Fruit fly (Drosophila melanogaster) whole organism, embryonic: ENCODE measurements around the gene CG33107.

Experiments used
- Ada2b ChIP-seq: fragments of 200-800 bp; sonication (Bioruptor generic); IDR thresholded peaks from 2 replicates; pipeline ENCODE4 v1.3.6; 2022; ENCODE audit warnings: missing biosample characterization, missing genetic modification characterization
- Atf6 ChIP-seq: fragments of 200-800 bp; sonication (Bioruptor generic); IDR thresholded peaks from 2 replicates; pipeline ENCODE4 v1.3.6; 2022; ENCODE audit warnings: missing biosample characterization, missing genetic modification characterization
- CG10366 ChIP-seq: fragments of 200-800 bp; sonication (Bioruptor generic); IDR thresholded peaks from 2 replicates; pipeline ENCODE4 v1.3.6; 2022; ENCODE audit warnings: missing biosample characterization, missing genetic modification characterization
- CG10654 ChIP-seq: fragments of 200-800 bp; sonication (Bioruptor generic); optimal IDR thresholded peaks from 2 replicates; lab custom pipeline; 2016; ENCODE audit warnings: missing biosample characterization, missing genetic modification characterization
- CG11695 ChIP-seq: fragments of 200-800 bp; sonication (Bioruptor generic); IDR thresholded peaks from 3 replicates; pipeline ENCODE4 v1.3.6; 2022; ENCODE audit warnings: missing biosample characterization, missing genetic modification characterization
- CG11723 ChIP-seq: fragments of 200-800 bp; sonication (Bioruptor generic); optimal IDR thresholded peaks from 2 replicates; lab custom pipeline; 2017; ENCODE audit warnings: missing biosample characterization, mild to moderate bottlenecking, missing genetic modification characterization
- CG13287 ChIP-seq: fragments of 200-800 bp; sonication (Bioruptor generic); IDR thresholded peaks from 2 replicates; pipeline ENCODE4 v1.3.6; 2022; ENCODE audit warnings: missing biosample characterization, missing genetic modification characterization; ENCODE audit not compliant: partially characterized antibody
- CG13775 ChIP-seq: fragments of 200-800 bp; sonication (Bioruptor generic); optimal IDR thresholded peaks from 3 replicates; lab custom pipeline; 2017; ENCODE audit warnings: missing biosample characterization, mild to moderate bottlenecking, missing genetic modification characterization
- CG14014 ChIP-seq: fragments of 200-800 bp; sonication (Bioruptor generic); IDR thresholded peaks from 2 replicates; pipeline ENCODE4 v1.3.6; 2022; ENCODE audit warnings: missing biosample characterization, missing genetic modification characterization
- CG1603 ChIP-seq: fragments of 200-800 bp; sonication (Bioruptor generic); optimal IDR thresholded peaks from 2 replicates; lab custom pipeline; 2019; ENCODE audit warnings: missing biosample characterization, mild to moderate bottlenecking, missing genetic modification characterization, moderate library complexity
- CG18599 ChIP-seq: fragments of 200-800 bp; sonication (Bioruptor generic); optimal IDR thresholded peaks from 3 replicates; lab custom pipeline; 2017; ENCODE audit warnings: missing biosample characterization, missing genetic modification characterization, mild to moderate bottlenecking, moderate library complexity, missing genetic modification reagents
- CG2120 ChIP-seq: fragments of 200-800 bp; sonication (Bioruptor generic); optimal IDR thresholded peaks from 3 replicates; lab custom pipeline; 2016; ENCODE audit warnings: missing biosample characterization, missing genetic modification characterization
- CG32532 ChIP-seq: fragments of 200-800 bp; sonication (Bioruptor generic); IDR thresholded peaks from 2 replicates; pipeline ENCODE4 v1.3.6; 2022; ENCODE audit warnings: missing biosample characterization, missing genetic modification characterization
- CG3726 ChIP-seq: fragments of 200-800 bp; sonication (Bioruptor generic); IDR thresholded peaks from 3 replicates; pipeline ENCODE4, ENCODE4 v1.3.6; 2022; ENCODE audit warnings: missing biosample characterization, missing genetic modification characterization
- CG3847 ChIP-seq: fragments of 200-800 bp; sonication (Bioruptor generic); IDR thresholded peaks from 2 replicates; pipeline ENCODE4 v1.3.6; 2022; ENCODE audit warnings: missing biosample characterization, missing genetic modification characterization
- CG3995 ChIP-seq: fragments of 200-800 bp; sonication (Bioruptor generic); optimal IDR thresholded peaks from 3 replicates; lab custom pipeline; 2016; ENCODE audit warnings: missing biosample characterization, missing genetic modification characterization
- CG6813 ChIP-seq: fragments of 200-800 bp; sonication (Bioruptor generic); optimal IDR thresholded peaks from 2 replicates; lab custom pipeline; 2017; ENCODE audit warnings: missing biosample characterization, missing genetic modification characterization, mild to moderate bottlenecking, moderate library complexity, missing genetic modification reagents
- CG7745 ChIP-seq: fragments of 200-800 bp; sonication (Bioruptor generic); optimal IDR thresholded peaks from 2 replicates; lab custom pipeline; 2018; ENCODE audit warnings: missing biosample characterization, mild to moderate bottlenecking, missing genetic modification characterization, moderate library complexity
- CG7839 ChIP-seq: fragments of 200-800 bp; sonication (Bioruptor generic); optimal IDR thresholded peaks from 3 replicates; lab custom pipeline; 2018; ENCODE audit warnings: missing biosample characterization, mild to moderate bottlenecking, missing genetic modification characterization, moderate library complexity
- CG7928 ChIP-seq: fragments of 200-800 bp; sonication (Bioruptor generic); optimal IDR thresholded peaks from 2 replicates; lab custom pipeline; 2017; ENCODE audit warnings: missing biosample characterization, mild to moderate bottlenecking, missing genetic modification characterization
- CG9215 ChIP-seq: fragments of 200-800 bp; sonication (Bioruptor generic); IDR thresholded peaks from 2 replicates; pipeline ENCODE4 v1.3.6; 2022; ENCODE audit warnings: missing biosample characterization, missing genetic modification characterization
- CG9817 ChIP-seq: fragments of 200-800 bp; sonication (Bioruptor generic); optimal IDR thresholded peaks from 2 replicates; lab custom pipeline; 2018; ENCODE audit warnings: missing biosample characterization, mild to moderate bottlenecking, missing genetic modification characterization, moderate library complexity
- Camta ChIP-seq: fragments of 200-800 bp; sonication (Bioruptor generic); optimal IDR thresholded peaks from 2 replicates; lab custom pipeline; 2016; ENCODE audit warnings: missing biosample characterization, missing genetic modification characterization
- Dll ChIP-seq: fragments of 200-800 bp; sonication (Bioruptor generic); IDR thresholded peaks from 4 replicates; pipeline ENCODE4 v1.3.6; 2022; ENCODE audit warnings: missing biosample characterization, missing genetic modification characterization; ENCODE audit not compliant: partially characterized antibody
- H2.0 ChIP-seq: fragments of 200-800 bp; sonication (Bioruptor generic); IDR thresholded peaks from 2 replicates; pipeline ENCODE4 v1.3.6; 2022; ENCODE audit warnings: missing biosample characterization, missing genetic modification characterization
- Hand ChIP-seq: fragments of 200-800 bp; sonication (Bioruptor generic); optimal IDR thresholded peaks from 2 replicates; lab custom pipeline; 2017; ENCODE audit warnings: mild to moderate bottlenecking, missing biosample characterization, missing genetic modification reagents, missing genetic modification characterization
- Hr51 ChIP-seq, 2 experiments: fragments of 200-800 bp; sonication (Bioruptor generic); optimal IDR thresholded peaks; 2 replicates in 1 of 2; 3 replicates in 1 of 2; lab custom pipeline; 2016 to 2018; ENCODE audit warnings: missing biosample characterization in 2 of 2, missing genetic modification characterization in 2 of 2, mild to moderate bottlenecking in 1 of 2, moderate library complexity in 1 of 2
- Lpt ChIP-seq: fragments of >200 bp; optimal IDR thresholded peaks from 2 replicates; lab custom pipeline; 2018; ENCODE audit warnings: missing biosample characterization, missing genetic modification characterization
- MBD-R2 ChIP-seq: fragments of 200-800 bp; sonication (Bioruptor generic); IDR thresholded peaks from 2 replicates; pipeline ENCODE4 v1.3.6; 2022; ENCODE audit warnings: missing biosample characterization, missing genetic modification characterization
- Mad ChIP-seq: fragments of 200-800 bp; sonication (Bioruptor generic); optimal IDR thresholded peaks from 2 replicates; lab custom pipeline; 2016; ENCODE audit warnings: missing biosample characterization, missing genetic modification characterization
- Med ChIP-seq: fragments of 200-800 bp; sonication (Bioruptor generic); peaks from one replicate; lab custom pipeline; 2016; ENCODE audit warnings: missing biosample characterization, missing genetic modification characterization, mild to moderate bottlenecking, inconsistent platforms, moderate library complexity
- Nf-YC ChIP-seq: fragments of 200-800 bp; optimal IDR thresholded peaks from 3 replicates; lab custom pipeline; 2019; ENCODE audit warnings: missing biosample characterization, mild to moderate bottlenecking, missing genetic modification characterization, moderate library complexity
- Pdp1 ChIP-seq, 2 experiments: fragments of 200-800 bp; sonication (Bioruptor generic); optimal IDR thresholded peaks; 3 replicates each; lab custom pipeline; 2016; ENCODE audit warnings: missing biosample characterization in 2 of 2, missing genetic modification characterization in 2 of 2, mild to moderate bottlenecking in 1 of 2, moderate library complexity in 1 of 2
- Rfx ChIP-seq: fragments of 200-800 bp; sonication (Bioruptor generic); IDR thresholded peaks from 2 replicates; pipeline ENCODE4 v1.3.6; 2022; ENCODE audit warnings: missing biosample characterization, missing genetic modification characterization
- bab2 ChIP-seq: fragments of 200-800 bp; sonication (Bioruptor generic); optimal IDR thresholded peaks from 2 replicates; lab custom pipeline; 2016; ENCODE audit warnings: missing biosample characterization, missing genetic modification characterization
- gro ChIP-seq: fragments of 200-800 bp; sonication (Bioruptor generic); optimal IDR thresholded peaks from 2 replicates; lab custom pipeline; 2016; ENCODE audit warnings: missing biosample characterization, missing genetic modification characterization
- h ChIP-seq: fragments of >200 bp; optimal IDR thresholded peaks from 2 replicates; lab custom pipeline; 2017
- ind ChIP-seq: fragments of 200-800 bp; sonication (Bioruptor generic); optimal IDR thresholded peaks from 3 replicates; lab custom pipeline; 2016; ENCODE audit warnings: missing biosample characterization, missing genetic modification characterization
- inv ChIP-seq: fragments of 200-800 bp; sonication (Bioruptor generic); IDR thresholded peaks from 2 replicates; pipeline ENCODE4 v1.3.6; 2022; ENCODE audit warnings: missing biosample characterization, missing genetic modification characterization; ENCODE audit not compliant: partially characterized antibody
- jing ChIP-seq: fragments of 200-800 bp; sonication (Bioruptor generic); optimal IDR thresholded peaks from 2 replicates; lab custom pipeline; 2018; ENCODE audit warnings: missing biosample characterization, mild to moderate bottlenecking, missing genetic modification characterization
- klu ChIP-seq: fragments of 200-800 bp; sonication (Bioruptor generic); IDR thresholded peaks from 2 replicates; pipeline ENCODE4 v1.3.6; 2022; ENCODE audit warnings: missing biosample characterization, missing genetic modification characterization
- lbe ChIP-seq: fragments of 200-800 bp; sonication (Bioruptor generic); optimal IDR thresholded peaks from 2 replicates; lab custom pipeline; 2016; ENCODE audit warnings: missing biosample characterization, mild to moderate bottlenecking, missing genetic modification characterization
- lov ChIP-seq, 2 experiments: fragments of 200-800 bp in 1 of 2; fragments of >200 bp in 1 of 2; sonication (Bioruptor generic) in 1 of 2; IDR thresholded peaks in 1 of 2; optimal IDR thresholded peaks in 1 of 2; 2 replicates in 1 of 2; 3 replicates in 1 of 2; pipeline versions ENCODE4 v1.3.6 to Lab custom; 2017 to 2022; ENCODE audit warnings: missing biosample characterization in 1 of 2, missing genetic modification characterization in 1 of 2
- mam ChIP-seq: fragments of 200-800 bp; sonication (Bioruptor generic); optimal IDR thresholded peaks from 3 replicates; lab custom pipeline; 2016; ENCODE audit warnings: missing biosample characterization, missing genetic modification characterization
- pum ChIP-seq: fragments of 200-800 bp; sonication (Bioruptor generic); optimal IDR thresholded peaks from 2 replicates; lab custom pipeline; 2016; ENCODE audit warnings: missing biosample characterization, missing genetic modification characterization
- ro ChIP-seq: fragments of 200-800 bp; sonication (Bioruptor generic); IDR thresholded peaks from 2 replicates; pipeline ENCODE4 v1.3.6; 2022; ENCODE audit warnings: missing biosample characterization, missing genetic modification characterization
- seq ChIP-seq: fragments of 200-800 bp; sonication (Bioruptor generic); IDR thresholded peaks from 2 replicates; pipeline ENCODE4 v1.3.6; 2022; ENCODE audit warnings: missing biosample characterization, missing genetic modification characterization
- slbo ChIP-seq: fragments of 200-800 bp; sonication (Bioruptor generic); IDR thresholded peaks from 2 replicates; pipeline ENCODE4 v1.3.6; 2022; ENCODE audit warnings: missing biosample characterization, missing genetic modification characterization
- slou ChIP-seq: fragments of 200-800 bp; sonication (Bioruptor generic); optimal IDR thresholded peaks from 3 replicates; lab custom pipeline; 2016; ENCODE audit warnings: missing biosample characterization, missing genetic modification characterization
- so ChIP-seq: fragments of 200-800 bp; sonication (Bioruptor generic); IDR thresholded peaks from 3 replicates; pipeline ENCODE4 v1.3.6; 2022; ENCODE audit warnings: missing biosample characterization, missing genetic modification characterization

CG33107 gene

dm6 chr3R:22627936-22628513 lies 43.5 kb upstream of the CG33107 start (continued):
- TF ChIP-seq CG9215, result no peak
- peak; percentile 5 for TF ChIP-seq CG18599 (GFP tag; lab: Kevin White, UChicago)
- TF ChIP-seq Camta (GFP tag; lab: Kevin White, UChicago), result no peak
- no peak for TF ChIP-seq jing (GFP tag; lab: Kevin White, UChicago)
- no peak for TF ChIP-seq Dll (GFP tag; lab: Robert Waterston, UW)
- no peak for TF ChIP-seq CG32532
- no peak for TF ChIP-seq klu (GFP tag; lab: Robert Waterston, UW)
- no peak for TF ChIP-seq Hand (GFP tag; lab: Kevin White, UChicago)
- peak in 1 of 2 experiments; percentile 1 for TF ChIP-seq Pdp1 (GFP tag; optimal IDR thresholded peaks at IDR 0.05; lab: Kevin White, UChicago)
- peak; percentile 47 for TF ChIP-seq CG9817 (tag; lab: Kevin White, UChicago)
- TF ChIP-seq CG10654 (GFP tag; lab: Kevin White, UChicago), result no peak
- TF ChIP-seq CG1603 (tag; lab: Kevin White, UChicago), result no peak
- peak; percentile 32; the same call in 1 of the 2 replicates for TF ChIP-seq CG3847 (GFP tag; lab: Robert Waterston, UW)
- TF ChIP-seq Med (GFP tag; lab: Kevin White, UChicago), result peak; percentile 65
- TF ChIP-seq ro (GFP tag; lab: Robert Waterston, UW), result no peak
- TF ChIP-seq slbo (GFP tag; lab: Robert Waterston, UW), result peak; percentile 78
- peak in 1 of 2 experiments; percentile 58 for TF ChIP-seq Hr51 (GFP tag; optimal IDR thresholded peaks at IDR 0.05; lab: Kevin White, UChicago)
- no peak for TF ChIP-seq CG7745 (tag; lab: Kevin White, UChicago)
- peak; percentile 75 for TF ChIP-seq CG2120 (GFP tag; lab: Kevin White, UChicago)
- peak; percentile 50 for TF ChIP-seq Ada2b
- no peak for TF ChIP-seq Lpt
- peak; percentile 23; the same call in 1 of the 2 replicates for TF ChIP-seq MBD-R2 (GFP tag; lab: Robert Waterston, UW)
- peak; percentile 16 for TF ChIP-seq ind
- no peak for TF ChIP-seq h (lab: Kevin White, UChicago)
- TF ChIP-seq CG7839 (tag; lab: Kevin White, UChicago), result peak; percentile 20
- no peak for TF ChIP-seq CG3995 (GFP tag; lab: Kevin White, UChicago)
- no peak for TF ChIP-seq Nf-YC
- no peak for TF ChIP-seq CG7928 (GFP tag; lab: Kevin White, UChicago)
- no peak for TF ChIP-seq gro
- no peak for TF ChIP-seq lov (optimal IDR thresholded peaks at IDR 0.05; lab: Kevin White, UChicago)
- no peak for TF ChIP-seq lov (GFP tag; IDR thresholded peaks at IDR 0.05; lab: Robert Waterston, UW)
- TF ChIP-seq CG10366 (GFP tag; lab: Robert Waterston, UW), result peak; percentile 52
- peak; percentile 19 for TF ChIP-seq CG11723 (GFP tag; lab: Kevin White, UChicago)
- TF ChIP-seq CG14014 (GFP tag; lab: Robert Waterston, UW), result peak; percentile 55; the same call in 1 of the 2 replicates
- TF ChIP-seq seq (GFP tag; lab: Robert Waterston, UW), result peak; percentile 46; the same call in 1 of the 2 replicates
- no peak for TF ChIP-seq inv
- no peak for TF ChIP-seq CG13775 (GFP tag; lab: Kevin White, UChicago)
- peak; percentile 24; the same call in 1 of the 3 replicates for TF ChIP-seq so (GFP tag; lab: Robert Waterston, UW)
- no peak for TF ChIP-seq CG13287 (GFP tag; lab: Robert Waterston, UW)
- TF ChIP-seq H2.0, result peak; percentile 43
- no peak for TF ChIP-seq slou (GFP tag; lab: Kevin White, UChicago)
- TF ChIP-seq CG3726 (GFP tag; lab: Robert Waterston, UW), result no peak
- TF ChIP-seq Rfx, result peak; percentile 42; the same call in 1 of the 2 replicates
- peak; percentile 31; the same call in 1 of the 2 replicates for TF ChIP-seq Atf6
- TF ChIP-seq mam (GFP tag; lab: Kevin White, UChicago), result peak; percentile 44
- TF ChIP-seq Mad, result no peak
- TF ChIP-seq bab2, result peak; percentile 15
- no peak for TF ChIP-seq pum (GFP tag; lab: Kevin White, UChicago)
- no peak for TF ChIP-seq CG11695
- no peak for TF ChIP-seq lbe
- TF ChIP-seq CG6813 (GFP tag; lab: Kevin White, UChicago), result no peak
